Worm (Caenorhabditis elegans) whole organism, L4 larva: Measurements from ENCODE around the gene T26C5.4.

Experiments
- D1046.2 ChIP-seq: fragments of 200-800 bp; sonication (Bioruptor generic); IDR thresholded peaks from 2 replicates; pipeline ENCODE4 v1.3.6; 2022; ENCODE audit warnings: missing genetic modification characterization, missing compliant biosample characterization
- F10B5.3 ChIP-seq: sonication (generic microtip); optimal IDR thresholded peaks from 2 replicates; lab custom pipeline; 2016; ENCODE audit warnings: mild to moderate bottlenecking, missing genetic modification characterization, missing compliant biosample characterization
- F44E2.7 ChIP-seq: fragments of 200-800 bp; sonication (Bioruptor generic); IDR thresholded peaks from 2 replicates; pipeline ENCODE4 v2.1.2; 2022; ENCODE audit warnings: missing genetic modification characterization, missing compliant biosample characterization
- T26A8.4 ChIP-seq: fragments of 200-800 bp; sonication (Bioruptor generic); IDR thresholded peaks from 2 replicates; pipeline ENCODE4 v1.3.6; 2022; ENCODE audit warnings: missing genetic modification characterization, missing compliant biosample characterization
- Y5F2A.4 ChIP-seq: fragments of 200-800 bp; sonication (Bioruptor generic); optimal IDR thresholded peaks from 2 replicates; lab custom pipeline; 2018; ENCODE audit warnings: mild to moderate bottlenecking, missing genetic modification characterization, missing compliant biosample characterization
- aha-1 ChIP-seq: fragments of 150-350 bp; peaks from one replicate; lab custom pipeline; 2014; ENCODE audit warnings: missing biosample characterization, missing genetic modification characterization
- ceh-28 ChIP-seq: fragments of 150-350 bp; optimal IDR thresholded peaks from 2 replicates; lab custom pipeline; 2014; ENCODE audit warnings: missing biosample characterization, missing genetic modification reagents, missing genetic modification characterization
- cey-2 ChIP-seq: sonication (generic microtip); optimal IDR thresholded peaks from 3 replicates; lab custom pipeline; 2017; ENCODE audit warnings: missing genetic modification characterization, mild to moderate bottlenecking, missing compliant biosample characterization, antibody characterized with exemption, borderline replicate concordance; ENCODE audit not compliant: insufficient read depth
- ctbp-1 ChIP-seq: fragments of 200-800 bp; sonication (Bioruptor generic); IDR thresholded peaks from 2 replicates; pipeline ENCODE4 v1.3.6; 2022; ENCODE audit warnings: missing genetic modification reagents, missing genetic modification characterization, missing compliant biosample characterization
- daf-12 ChIP-seq: fragments of 150-350 bp; optimal IDR thresholded peaks from 2 replicates; lab custom pipeline; 2014; ENCODE audit warnings: missing biosample characterization, missing genetic modification reagents, missing genetic modification characterization
- daf-8 ChIP-seq: fragments of 200-800 bp; sonication (Bioruptor generic); IDR thresholded peaks from 2 replicates; pipeline ENCODE4 v1.3.6; 2022; ENCODE audit warnings: missing genetic modification characterization, missing compliant biosample characterization
- dmd-8 ChIP-seq: fragments of 200-800 bp; sonication (Bioruptor generic); IDR thresholded peaks from 2 replicates; pipeline ENCODE4 v1.3.6; 2022; ENCODE audit warnings: missing genetic modification characterization, missing compliant biosample characterization
- dpl-1 ChIP-seq: fragments of 150-350 bp; optimal IDR thresholded peaks from 2 replicates; lab custom pipeline; 2014; ENCODE audit warnings: missing biosample characterization, missing genetic modification reagents, missing genetic modification characterization
- egl-27 ChIP-seq: sonication (generic microtip); optimal IDR thresholded peaks from 3 replicates; lab custom pipeline; 2017; ENCODE audit warnings: missing biosample characterization, missing genetic modification reagents, missing genetic modification characterization
- egl-43 ChIP-seq: fragments of 200-800 bp; sonication (Bioruptor generic); IDR thresholded peaks from 2 replicates; pipeline ENCODE4 v1.3.6; 2022; ENCODE audit warnings: missing genetic modification reagents, missing genetic modification characterization, missing compliant biosample characterization
- gei-8 ChIP-seq: fragments of 200-800 bp; sonication (Bioruptor generic); optimal IDR thresholded peaks from 2 replicates; lab custom pipeline; 2018; ENCODE audit warnings: mild to moderate bottlenecking, missing genetic modification characterization, missing compliant biosample characterization
- hlh-11 ChIP-seq: fragments of 200-800 bp; sonication (Bioruptor generic); optimal IDR thresholded peaks from 2 replicates; lab custom pipeline; 2018; ENCODE audit warnings: mild to moderate bottlenecking, missing genetic modification characterization, missing compliant biosample characterization
- jun-1 ChIP-seq: fragments of 150-350 bp; optimal IDR thresholded peaks from 2 replicates; lab custom pipeline; 2014; ENCODE audit warnings: missing biosample characterization, missing genetic modification reagents, missing genetic modification characterization
- lin-15B ChIP-seq: fragments of 150-350 bp; sonication (generic microtip); optimal IDR thresholded peaks from 3 replicates; lab custom pipeline; 2014; ENCODE audit warnings: missing biosample characterization, missing genetic modification characterization
- lin-29 ChIP-seq: fragments of 200-800 bp; sonication (Bioruptor generic); IDR thresholded peaks from 2 replicates; pipeline ENCODE4 v1.3.6; 2022; ENCODE audit warnings: missing genetic modification reagents, missing genetic modification characterization, missing compliant biosample characterization
- lin-39 ChIP-seq: fragments of 150-350 bp; optimal IDR thresholded peaks from 2 replicates; lab custom pipeline; 2014; ENCODE audit warnings: missing biosample characterization, missing genetic modification reagents, missing genetic modification characterization
- mdl-1 ChIP-seq, 2 experiments: fragments of 150-350 bp in 1 of 2; sonication (generic microtip) in 1 of 2; optimal IDR thresholded peaks; 2 replicates each; lab custom pipeline; 2014 to 2017; ENCODE audit warnings: missing biosample characterization in 2 of 2, missing genetic modification characterization in 2 of 2
- mxl-2 ChIP-seq: fragments of 200-800 bp; sonication (Bioruptor generic); conservative IDR thresholded peaks from 2 replicates; pipeline ENCODE4 v1.3.6; 2022; ENCODE audit warnings: missing genetic modification reagents, missing genetic modification characterization, missing compliant biosample characterization
- mxl-3 ChIP-seq: fragments of 200-800 bp; sonication (Bioruptor generic); optimal IDR thresholded peaks from 2 replicates; lab custom pipeline; 2018; ENCODE audit warnings: mild to moderate bottlenecking, missing genetic modification characterization, missing compliant biosample characterization
- nhr-102 ChIP-seq: sonication (generic microtip); optimal IDR thresholded peaks from 2 replicates; lab custom pipeline; 2016; ENCODE audit warnings: mild to moderate bottlenecking, missing genetic modification characterization, moderate library complexity, missing compliant biosample characterization
- nhr-111 ChIP-seq: fragments of 200-800 bp; sonication (Bioruptor generic); optimal IDR thresholded peaks from 2 replicates; lab custom pipeline; 2018; ENCODE audit warnings: mild to moderate bottlenecking, missing genetic modification characterization, missing compliant biosample characterization
- nhr-25 ChIP-seq: sonication (generic microtip); optimal IDR thresholded peaks from 2 replicates; lab custom pipeline; 2017; ENCODE audit warnings: missing genetic modification characterization, mild to moderate bottlenecking, missing compliant biosample characterization, antibody characterized with exemption, moderate library complexity, borderline replicate concordance; ENCODE audit not compliant: insufficient read depth
- nhr-41 ChIP-seq: fragments of 200-800 bp; sonication (Bioruptor generic); IDR thresholded peaks from 2 replicates; pipeline ENCODE4 v1.3.6; 2022; ENCODE audit warnings: missing genetic modification reagents, missing genetic modification characterization, missing compliant biosample characterization
- nhr-48 ChIP-seq: sonication (generic microtip); optimal IDR thresholded peaks from 2 replicates; lab custom pipeline; 2016; ENCODE audit warnings: mild to moderate bottlenecking, missing genetic modification characterization, missing compliant biosample characterization
- nhr-77 ChIP-seq: fragments of 150-350 bp; optimal IDR thresholded peaks from 2 replicates; lab custom pipeline; 2014; ENCODE audit warnings: missing biosample characterization, missing genetic modification characterization
- pha-4 ChIP-seq, 2 experiments: fragments of 150-350 bp in 1 of 2; fragments of 200-800 bp in 1 of 2; sonication (Bioruptor generic) in 1 of 2; IDR thresholded peaks in 1 of 2; optimal IDR thresholded peaks in 1 of 2; 2 replicates each; pipeline versions ENCODE4 v1.3.6 to Lab custom; 2014 to 2022; ENCODE audit warnings: missing genetic modification characterization in 2 of 2, missing genetic modification reagents in 2 of 2, missing biosample characterization in 1 of 2, missing compliant biosample characterization in 1 of 2
- pqm-1 ChIP-seq: sonication (generic microtip); optimal IDR thresholded peaks from 2 replicates; lab custom pipeline; 2017; ENCODE audit warnings: missing biosample characterization, missing genetic modification characterization
- skn-1 ChIP-seq: fragments of 150-350 bp; optimal IDR thresholded peaks from 2 replicates; lab custom pipeline; 2014; ENCODE audit warnings: missing biosample characterization, missing genetic modification characterization
- spr-1 ChIP-seq: sonication (generic microtip); optimal IDR thresholded peaks from 2 replicates; lab custom pipeline; 2016; ENCODE audit warnings: mild to moderate bottlenecking, missing genetic modification characterization, missing compliant biosample characterization
- unc-39 ChIP-seq: sonication (generic microtip); optimal IDR thresholded peaks from 2 replicates; lab custom pipeline; 2017; ENCODE audit warnings: missing biosample characterization, missing genetic modification characterization
- unc-62 ChIP-seq, 3 experiments: fragments of 150-350 bp in 1 of 3; sonication (generic microtip); optimal IDR thresholded peaks in 2 of 3; peaks in 1 of 3; 1 replicate in 1 of 3; 2 replicates in 2 of 3; lab custom pipeline; 2014 to 2017; ENCODE audit warnings: missing biosample characterization in 3 of 3, missing genetic modification characterization in 3 of 3, missing genetic modification reagents in 3 of 3, missing genotype in 1 of 3
- vab-7 ChIP-seq: fragments of 200-800 bp; sonication (Bioruptor generic); IDR thresholded peaks from 2 replicates; pipeline ENCODE4 v1.3.6; 2022; ENCODE audit warnings: missing genetic modification reagents, missing genetic modification characterization, missing compliant biosample characterization
- zag-1 ChIP-seq: fragments of 150-350 bp; optimal IDR thresholded peaks from 2 replicates; lab custom pipeline; 2014; ENCODE audit warnings: missing biosample characterization, missing genetic modification characterization
- zip-11 ChIP-seq: fragments of 200-800 bp; sonication (Bioruptor generic); IDR thresholded peaks from 2 replicates; pipeline ENCODE4 v1.3.6; 2022; ENCODE audit warnings: missing genetic modification characterization, missing compliant biosample characterization
- ztf-11 ChIP-seq: fragments of 150-350 bp; optimal IDR thresholded peaks from 2 replicates; lab custom pipeline; 2014; ENCODE audit warnings: missing biosample characterization, missing genetic modification characterization
- ztf-7 ChIP-seq: fragments of 150-350 bp; optimal IDR thresholded peaks from 2 replicates; lab custom pipeline; 2014; ENCODE audit warnings: missing biosample characterization, missing genetic modification characterization

The T26C5.4 gene

DNA sequence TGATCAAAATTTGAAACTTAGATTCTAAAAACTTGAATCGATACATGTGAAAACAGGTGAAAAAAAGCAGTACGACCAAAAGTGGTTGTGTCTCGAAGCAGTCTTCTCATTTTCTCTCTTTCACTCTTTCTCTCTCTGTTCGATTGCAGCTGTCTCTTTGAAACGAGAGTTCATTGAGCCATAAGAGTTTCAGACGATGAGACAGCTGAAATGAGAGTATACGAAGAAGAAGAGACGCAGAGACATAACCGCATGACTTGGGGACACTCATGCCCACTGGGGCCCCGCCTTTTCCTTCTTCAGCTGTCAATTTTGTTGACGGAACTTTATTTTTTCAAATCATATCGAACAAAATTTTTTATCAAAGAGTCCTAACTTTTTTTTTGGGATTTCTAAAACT is 23.7 kb upstream of the T26C5.4 start (continued):
- TF ChIP-seq unc-62 (GFP tag; optimal IDR thresholded peaks at IDR 0.05 in 1 of 2; lab: Kevin White, UChicago) = peak in 1 of 2 experiments; percentile 99
- TF ChIP-seq unc-62 (tag; optimal IDR thresholded peaks at IDR 0.05; lab: Kevin White, UChicago) = no peak
- TF ChIP-seq lin-39 (tag; lab: Kevin White, UChicago) = no peak
- TF ChIP-seq ztf-11 (tag; lab: Kevin White, UChicago) = no peak
- TF ChIP-seq cey-2 = no peak
- TF ChIP-seq D1046.2 (GFP tag; lab: Robert Waterston, UW) = 0 out of 2 replicates have a peak, but pooled peaks have one; percentile 35
- TF ChIP-seq T26A8.4 (GFP tag; lab: Robert Waterston, UW) = peak; percentile 77
- TF ChIP-seq F44E2.7 (GFP tag; lab: Robert Waterston, UW) = no peak
- no peak for TF ChIP-seq unc-39 (tag; lab: Kevin White, UChicago)
- TF ChIP-seq nhr-77 (tag; lab: Kevin White, UChicago) = peak; percentile 67
- TF ChIP-seq gei-8 (GFP tag; lab: Kevin White, UChicago) = peak; percentile 49
- TF ChIP-seq zip-11 (GFP tag; lab: Robert Waterston, UW) = no peak
- no peak for TF ChIP-seq lin-29 (GFP tag; lab: Robert Waterston, UW)
- peak; percentile 55; the same call in 1 of the 2 replicates for TF ChIP-seq ctbp-1 (GFP tag; lab: Robert Waterston, UW)
- TF ChIP-seq ztf-7 (tag; lab: Kevin White, UChicago) = no peak
- TF ChIP-seq egl-43 (GFP tag; lab: Robert Waterston, UW) = 0 out of 2 replicates have a peak, but pooled peaks have one; percentile 65
- no peak for TF ChIP-seq daf-8 (GFP tag; lab: Robert Waterston, UW)
- TF ChIP-seq zag-1 = no peak
- TF ChIP-seq mdl-1 (tag; optimal IDR thresholded peaks at IDR 0.05; lab: Kevin White, UChicago) = peak; percentile 50 to 91
- no peak for TF ChIP-seq F10B5.3 (tag; lab: Kevin White, UChicago)
- peak; percentile 72 for TF ChIP-seq pha-4 (GFP tag; IDR thresholded peaks at IDR 0.05; lab: Robert Waterston, UW)
- peak; percentile 55 for TF ChIP-seq pha-4 (tag; optimal IDR thresholded peaks at IDR 0.05; lab: Kevin White, UChicago)
- no peak for TF ChIP-seq nhr-111 (GFP tag; lab: Kevin White, UChicago)
- TF ChIP-seq vab-7 (GFP tag; lab: Robert Waterston, UW) = no peak
- TF ChIP-seq nhr-41 (GFP tag; lab: Robert Waterston, UW) = no peak
- peak; percentile 2 for TF ChIP-seq pqm-1
- TF ChIP-seq egl-27 (tag; lab: Kevin White, UChicago) = no peak
- peak; percentile 74 for TF ChIP-seq mxl-3 (GFP tag; lab: Kevin White, UChicago)
- TF ChIP-seq mxl-2 = no peak
- TF ChIP-seq, all 104 proteins: peak for 51

DNA sequence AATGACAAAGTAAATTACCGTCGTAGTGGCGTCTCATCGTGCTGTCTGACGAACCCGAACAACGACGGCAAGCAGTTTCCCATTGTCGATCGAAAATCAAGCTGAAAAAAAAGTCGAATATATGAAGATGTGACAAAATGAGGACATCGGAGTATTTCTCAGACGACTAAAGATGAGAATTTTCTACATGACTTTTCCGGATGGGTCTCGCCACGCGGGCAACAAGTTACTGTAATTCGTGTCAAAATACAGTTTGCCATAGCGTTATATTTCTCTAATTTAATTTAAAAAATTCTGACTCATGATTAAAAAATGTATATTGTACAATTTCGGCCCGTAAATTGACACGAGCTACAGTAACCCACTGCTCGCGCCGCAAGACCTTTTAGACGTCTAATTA is 22.6 kb upstream of the T26C5.4 start, which contains the start of gene C01G6.4:
Gene C01G6.4 (minus strand): TSS at position 101 of the 400 bp plus-strand sequence.
- TF ChIP-seq jun-1 (tag; lab: Kevin White, UChicago) = no peak
- TF ChIP-seq mdl-1 (tag; optimal IDR thresholded peaks at IDR 0.05; lab: Kevin White, UChicago) = no peak
- TF ChIP-seq aha-1 (tag; lab: Kevin White, UChicago) = peak; percentile 68

ce11 chrII:9271285-9271684 is 21.0 kb upstream of the T26C5.4 start:
- no peak for TF ChIP-seq egl-43 (GFP tag; lab: Robert Waterston, UW)
- TF ChIP-seq dmd-8 (GFP tag; lab: Robert Waterston, UW) = no peak
- TF ChIP-seq unc-62 (GFP tag; optimal IDR thresholded peaks at IDR 0.05 in 1 of 2; lab: Kevin White, UChicago) = peak in 1 of 2 experiments; percentile 92
- no peak for TF ChIP-seq unc-62 (tag; optimal IDR thresholded peaks at IDR 0.05; lab: Kevin White, UChicago)

ce11 chrII:9269588-9269987 is 19.3 kb upstream of the T26C5.4 start, which contains the start of gene C01G6.3:
Gene C01G6.3, plus strand, starts transcription at chrII:9269888.
- TF ChIP-seq skn-1 (tag; lab: Kevin White, UChicago) (no peak), lin-15B (no peak), Y5F2A.4 (GFP tag; lab: Kevin White, UChicago) (no peak), nhr-25 (no peak), unc-62 (GFP tag; optimal IDR thresholded peaks at IDR 0.05 in 1 of 2; lab: Kevin White, UChicago) (no peak), unc-62 (tag; optimal IDR thresholded peaks at IDR 0.05; lab: Kevin White, UChicago) (no peak), ceh-28 (tag; lab: Kevin White, UChicago) (no peak), spr-1 (no peak), nhr-48 (tag; lab: Kevin White, UChicago) (no peak), daf-12 (no peak), dpl-1 (GFP tag; lab: Kevin White, UChicago) (no peak), nhr-102 (tag; lab: Kevin White, UChicago) (no peak), hlh-11 (tag; lab: Kevin White, UChicago) (no peak)
